Worm (Caenorhabditis elegans) whole organism, L3 larva: ENCODE measurements around the gene C25E10.16.

Experiments
- R02D3.7 ChIP-seq: fragments of 150-350 bp; optimal IDR thresholded peaks from 2 replicates; lab custom pipeline; 2014; ENCODE audit warnings: missing biosample characterization, missing genetic modification characterization
- ZK546.5 ChIP-seq: sonication (generic microtip); optimal IDR thresholded peaks from 2 replicates; lab custom pipeline; 2017; ENCODE audit warnings: missing biosample characterization, missing genetic modification characterization
- aly-2 ChIP-seq: fragments of 150-350 bp; optimal IDR thresholded peaks from 2 replicates; lab custom pipeline; 2014; ENCODE audit warnings: missing biosample characterization, missing genetic modification characterization
- ceh-16 ChIP-seq: sonication (generic microtip); optimal IDR thresholded peaks from 2 replicates; lab custom pipeline; 2017; ENCODE audit warnings: missing biosample characterization, missing genetic modification characterization
- ceh-28 ChIP-seq: fragments of 150-350 bp; optimal IDR thresholded peaks from 2 replicates; lab custom pipeline; 2014; ENCODE audit warnings: missing biosample characterization, missing genetic modification reagents, missing genetic modification characterization
- ceh-82 ChIP-seq: fragments of 150-350 bp; optimal IDR thresholded peaks from 2 replicates; lab custom pipeline; 2014; ENCODE audit warnings: missing biosample characterization, missing genetic modification characterization
- egl-27 ChIP-seq: sonication (generic microtip); optimal IDR thresholded peaks from 4 replicates; lab custom pipeline; 2017; ENCODE audit warnings: missing biosample characterization, missing genetic modification reagents, missing genetic modification characterization
- egl-5 ChIP-seq: fragments of 150-350 bp; optimal IDR thresholded peaks from 2 replicates; lab custom pipeline; 2017; ENCODE audit warnings: missing biosample characterization, missing genetic modification reagents, missing genetic modification characterization, inconsistent platforms
- elt-3 ChIP-seq, 3 experiments: fragments of 150-350 bp in 1 of 3; sonication (generic microtip) in 2 of 3; optimal IDR thresholded peaks; 2 replicates in 2 of 3; 4 replicates in 1 of 3; lab custom pipeline; 2014 to 2017; ENCODE audit warnings: missing biosample characterization in 3 of 3, missing genetic modification characterization in 3 of 3
- fkh-10 ChIP-seq: sonication (generic microtip); optimal IDR thresholded peaks from 2 replicates; lab custom pipeline; 2017; ENCODE audit warnings: missing biosample characterization, missing genetic modification reagents, missing genetic modification characterization
- fkh-2 ChIP-seq: fragments of 150-350 bp; optimal IDR thresholded peaks from 2 replicates; lab custom pipeline; 2014; ENCODE audit warnings: missing biosample characterization, missing genetic modification reagents, missing genetic modification characterization
- hmg-11 ChIP-seq: sonication (generic microtip); optimal IDR thresholded peaks from 2 replicates; lab custom pipeline; 2016; ENCODE audit warnings: missing genetic modification characterization, missing compliant biosample characterization
- jun-1 ChIP-seq: fragments of 150-350 bp; optimal IDR thresholded peaks from 2 replicates; lab custom pipeline; 2014; ENCODE audit warnings: missing biosample characterization, missing genetic modification reagents, missing genetic modification characterization
- lin-39 ChIP-seq: fragments of 150-350 bp; optimal IDR thresholded peaks from 2 replicates; lab custom pipeline; 2018; ENCODE audit warnings: missing biosample characterization, missing genetic modification reagents, missing genetic modification characterization
- lsy-12 ChIP-seq: sonication (generic microtip); optimal IDR thresholded peaks from 2 replicates; lab custom pipeline; 2016; ENCODE audit warnings: mild to moderate bottlenecking, missing genetic modification characterization, missing compliant biosample characterization
- mdl-1 ChIP-seq: fragments of 150-350 bp; optimal IDR thresholded peaks from 2 replicates; lab custom pipeline; 2014; ENCODE audit warnings: missing biosample characterization, missing genetic modification characterization
- nfya-1 ChIP-seq: sonication (generic microtip); optimal IDR thresholded peaks from 2 replicates; lab custom pipeline; 2017; ENCODE audit warnings: missing genetic modification characterization, mild to moderate bottlenecking, missing compliant biosample characterization, antibody characterized with exemption, moderate library complexity; ENCODE audit not compliant: insufficient read depth
- nhr-237 ChIP-seq: fragments of 150-350 bp; optimal IDR thresholded peaks from 2 replicates; lab custom pipeline; 2014; ENCODE audit warnings: missing biosample characterization, missing genetic modification characterization
- nhr-28 ChIP-seq: fragments of 150-350 bp; optimal IDR thresholded peaks from 2 replicates; lab custom pipeline; 2014; ENCODE audit warnings: missing biosample characterization, missing genetic modification characterization
- nhr-43 ChIP-seq: sonication (generic microtip); optimal IDR thresholded peaks from 2 replicates; lab custom pipeline; 2016; ENCODE audit warnings: mild to moderate bottlenecking, missing genetic modification characterization, missing compliant biosample characterization; ENCODE audit not compliant: poor library complexity, severe bottlenecking
- nhr-67 ChIP-seq: fragments of 150-350 bp; optimal IDR thresholded peaks from 2 replicates; lab custom pipeline; 2014; ENCODE audit warnings: missing biosample characterization, missing genetic modification characterization
- nhr-76 ChIP-seq: fragments of 150-350 bp; sonication (generic microtip); optimal IDR thresholded peaks from 5 replicates; lab custom pipeline; 2014; ENCODE audit warnings: missing biosample characterization, missing genetic modification characterization
- pqm-1 ChIP-seq: fragments of 150-350 bp; optimal IDR thresholded peaks from 2 replicates; lab custom pipeline; 2017; ENCODE audit warnings: missing biosample characterization, missing genetic modification characterization, inconsistent platforms
- sea-2 ChIP-seq: fragments of 150-350 bp; sonication (generic microtip); optimal IDR thresholded peaks from 4 replicates; lab custom pipeline; 2014; ENCODE audit warnings: missing biosample characterization, missing genetic modification reagents, missing genetic modification characterization
- skn-1 ChIP-seq: fragments of 150-350 bp; optimal IDR thresholded peaks from 2 replicates; lab custom pipeline; 2014; ENCODE audit warnings: missing biosample characterization, missing genetic modification characterization
- snpc-4 ChIP-seq: fragments of 150-350 bp; optimal IDR thresholded peaks from 2 replicates; lab custom pipeline; 2014; ENCODE audit warnings: missing biosample characterization, missing genetic modification characterization
- tbx-2 ChIP-seq: sonication (generic microtip); optimal IDR thresholded peaks from 2 replicates; lab custom pipeline; 2016; ENCODE audit warnings: mild to moderate bottlenecking, missing genetic modification characterization, missing compliant biosample characterization
- unc-39 ChIP-seq: sonication (generic microtip); optimal IDR thresholded peaks from 4 replicates; lab custom pipeline; 2017; ENCODE audit warnings: missing biosample characterization, missing genetic modification characterization
- unc-62 ChIP-seq: fragments of 150-350 bp; sonication (generic microtip); optimal IDR thresholded peaks from 4 replicates; lab custom pipeline; 2014; ENCODE audit warnings: missing biosample characterization, missing genetic modification reagents, missing genetic modification characterization
- zag-1 ChIP-seq: fragments of 150-350 bp; optimal IDR thresholded peaks from 2 replicates; lab custom pipeline; 2014; ENCODE audit warnings: missing biosample characterization, missing genetic modification characterization
- ztf-11 ChIP-seq: fragments of 150-350 bp; optimal IDR thresholded peaks from 2 replicates; lab custom pipeline; 2014; ENCODE audit warnings: missing biosample characterization, missing genetic modification characterization

C25E10.16 gene

DNA sequence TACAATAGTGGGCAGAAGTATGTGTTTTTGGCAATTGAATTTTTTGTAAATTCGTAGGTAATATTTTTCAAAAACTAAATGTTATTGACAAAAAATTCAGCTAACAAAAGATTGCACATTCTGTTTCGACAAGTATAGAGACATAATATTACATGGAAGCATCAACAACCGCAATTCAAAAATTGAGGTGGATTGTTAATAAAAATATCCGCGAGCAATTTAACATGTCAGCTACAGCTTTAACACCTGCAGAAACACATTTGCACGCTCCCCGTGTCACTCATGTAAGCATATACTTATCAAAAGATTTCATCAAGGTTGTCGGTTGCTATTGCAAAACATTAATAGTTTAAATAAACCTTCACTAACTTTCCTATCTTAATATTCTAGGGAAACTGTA, 23.7 kb downstream of the C25E10.16 start, which contains the start of gene srsx-34:
Gene srsx-34 (plus strand): TSS at position 301 of the 400 bp plus-strand sequence.
- TF ChIP-seq elt-3 (tag; optimal IDR thresholded peaks at IDR 0.05; lab: Kevin White, UChicago) (no peak), mdl-1 (tag; lab: Kevin White, UChicago) (no peak), zag-1 (tag; lab: Kevin White, UChicago) (no peak), snpc-4 (tag; lab: Kevin White, UChicago) (no peak), tbx-2 (no peak)

- TF ChIP-seq skn-1 (tag; lab: Kevin White, UChicago) = no peak
- no peak for TF ChIP-seq R02D3.7
- no peak for TF ChIP-seq ceh-16 (tag; lab: Kevin White, UChicago)
- no peak for TF ChIP-seq ZK546.5 (tag; lab: Kevin White, UChicago)
- no peak for TF ChIP-seq hmg-11 (tag; lab: Kevin White, UChicago)
- TF ChIP-seq ztf-11 (tag; lab: Kevin White, UChicago) = no peak
- no peak for TF ChIP-seq nhr-237
- TF ChIP-seq lin-39 = no peak
- no peak for TF ChIP-seq nhr-28 (tag; lab: Kevin White, UChicago)
- no peak for TF ChIP-seq egl-5
- no peak for TF ChIP-seq aly-2 (tag; lab: Kevin White, UChicago)
- TF ChIP-seq fkh-2 (tag; lab: Kevin White, UChicago) = no peak
These were observed 26.1 kb downstream of the C25E10.16 start, which contains the start of gene C25E10.4 for ce11 chrV:9033267-9033666. Gene C25E10.4, plus strand, starts transcription at chrV:9033567.

DNA sequence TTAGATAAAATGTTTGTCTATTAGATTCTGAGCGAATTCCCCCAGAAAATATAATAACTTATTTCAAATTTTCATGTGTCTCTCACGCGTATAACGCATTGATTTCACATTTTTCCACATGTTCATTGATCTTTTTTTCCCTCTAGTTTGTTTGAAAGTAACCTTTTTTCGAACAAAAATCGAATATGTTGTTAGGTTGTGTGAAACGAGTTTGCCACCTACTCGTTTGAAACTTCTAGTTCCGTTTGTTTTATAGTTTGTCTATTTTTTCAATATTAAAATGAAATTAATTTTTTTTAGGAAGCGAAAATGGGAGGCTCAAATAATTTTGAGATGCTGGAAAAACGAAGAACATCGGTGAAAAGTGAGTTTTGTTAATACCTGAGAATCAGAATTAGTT, 29.1 kb downstream of the C25E10.16 start, which contains the start of gene C25E10.5:
Gene C25E10.5 (plus strand): TSS at position 301 of the 400 bp plus-strand sequence.
- TF ChIP-seq unc-39 (tag; lab: Kevin White, UChicago) = no peak
- no peak for TF ChIP-seq sea-2 (GFP tag; lab: Kevin White, UChicago)
- TF ChIP-seq unc-62 (GFP tag; lab: Kevin White, UChicago) = no peak
- no peak for TF ChIP-seq elt-3 (tag; optimal IDR thresholded peaks at IDR 0.05; lab: Kevin White, UChicago)
- no peak for TF ChIP-seq ceh-82 (tag; lab: Kevin White, UChicago)
- TF ChIP-seq ZK546.5 (tag; lab: Kevin White, UChicago) = no peak
- no peak for TF ChIP-seq nfya-1 (tag; lab: Kevin White, UChicago)
- TF ChIP-seq ztf-11 (tag; lab: Kevin White, UChicago) = no peak
- no peak for TF ChIP-seq nhr-237
- TF ChIP-seq hmg-11 (tag; lab: Kevin White, UChicago) = no peak
- TF ChIP-seq lin-39 = no peak
- TF ChIP-seq pqm-1 (tag; lab: Kevin White, UChicago) = no peak
- TF ChIP-seq egl-5 = no peak
- TF ChIP-seq zag-1 (tag; lab: Kevin White, UChicago) = no peak
- TF ChIP-seq tbx-2 = no peak
- TF ChIP-seq nhr-67 (tag; lab: Kevin White, UChicago) = no peak

ce11 chrV:9024713-9025112, 34.7 kb downstream of the C25E10.16 start, which contains the start of gene bus-1:
Gene bus-1, minus strand, starts transcription at chrV:9024813.
- no peak for TF ChIP-seq R02D3.7
- no peak for TF ChIP-seq unc-62 (GFP tag; lab: Kevin White, UChicago)
- TF ChIP-seq ceh-28 (tag; lab: Kevin White, UChicago) = no peak
- no peak for TF ChIP-seq fkh-10 (GFP tag; lab: Kevin White, UChicago)
- no peak for TF ChIP-seq snpc-4 (tag; lab: Kevin White, UChicago)
- TF ChIP-seq nhr-76 (tag; lab: Kevin White, UChicago) = no peak
- no peak for TF ChIP-seq ceh-16 (tag; lab: Kevin White, UChicago)

DNA sequence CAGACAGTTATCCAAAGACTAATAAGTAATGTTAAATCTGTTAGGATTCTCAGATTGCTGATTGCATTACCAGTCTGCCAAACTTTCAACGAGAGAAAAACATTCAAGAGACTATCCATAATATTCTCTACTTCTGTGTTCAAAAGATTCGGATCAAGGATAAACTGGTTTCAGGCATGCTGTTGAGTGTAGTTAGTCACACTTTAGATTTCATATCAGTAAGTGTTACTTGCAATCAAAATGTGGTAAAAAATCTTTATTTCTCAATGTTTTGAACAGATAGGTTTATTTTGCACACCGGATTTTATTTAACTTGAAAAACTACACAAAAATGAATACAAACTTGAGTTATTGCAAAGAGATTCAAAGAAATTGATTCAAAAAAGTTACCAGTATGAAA, 37.3 kb downstream of the C25E10.16 start, which contains the start of gene oac-41:
Gene oac-41 (minus strand): TSS at position 101 of the 400 bp plus-strand sequence.
- TF ChIP-seq nhr-43 (no peak), ztf-11 (tag; lab: Kevin White, UChicago) (no peak), zag-1 (tag; lab: Kevin White, UChicago) (no peak), fkh-2 (tag; lab: Kevin White, UChicago) (no peak), egl-5 (no peak), sea-2 (GFP tag; lab: Kevin White, UChicago) (no peak), egl-27 (tag; lab: Kevin White, UChicago) (no peak), jun-1 (no peak), lsy-12 (tag; lab: Kevin White, UChicago) (no peak)
- TF ChIP-seq, all 47 proteins: peak for 0
